Fruit fly (Drosophila melanogaster) whole organism, embryonic: ENCODE measurements around the gene CG4950.
A peak's percentile ranks its signal among the peaks of the same experiment; 100 is the strongest.

Source experiments
- Adf1 ChIP-seq: fragments of 200-800 bp; sonication (Bioruptor generic); IDR thresholded peaks from 2 replicates; pipeline ENCODE4 v1.3.6; 2022; ENCODE audit warnings: missing biosample characterization, missing genetic modification characterization
- Atf6 ChIP-seq: fragments of 200-800 bp; sonication (Bioruptor generic); IDR thresholded peaks from 2 replicates; pipeline ENCODE4 v1.3.6; 2022; ENCODE audit warnings: missing biosample characterization, missing genetic modification characterization
- B-H2 ChIP-seq: fragments of 200-800 bp; sonication (Bioruptor generic); optimal IDR thresholded peaks from 2 replicates; lab custom pipeline; 2018; ENCODE audit warnings: missing biosample characterization, mild to moderate bottlenecking, missing genetic modification characterization
- Blimp-1 ChIP-seq: fragments of 200-800 bp; sonication (Bioruptor generic); optimal IDR thresholded peaks from 3 replicates; lab custom pipeline; 2018; ENCODE audit warnings: missing biosample characterization, missing genetic modification characterization, mild to moderate bottlenecking, moderate library complexity, missing genetic modification reagents
- CG10462 ChIP-seq: fragments of 200-800 bp; sonication (Bioruptor generic); optimal IDR thresholded peaks from 2 replicates; lab custom pipeline; 2016; ENCODE audit warnings: missing biosample characterization, missing genetic modification characterization
- CG11456 ChIP-seq: fragments of 200-800 bp; sonication (Bioruptor generic); IDR thresholded peaks from 3 replicates; pipeline ENCODE4 v1.3.6; 2022; ENCODE audit warnings: missing biosample characterization, missing genetic modification characterization
- CG11695 ChIP-seq: fragments of 200-800 bp; sonication (Bioruptor generic); IDR thresholded peaks from 3 replicates; pipeline ENCODE4 v1.3.6; 2022; ENCODE audit warnings: missing biosample characterization, missing genetic modification characterization
- CG14710 ChIP-seq: fragments of 200-800 bp; sonication (Bioruptor generic); optimal IDR thresholded peaks from 3 replicates; lab custom pipeline; 2019; ENCODE audit warnings: missing biosample characterization, mild to moderate bottlenecking, missing genetic modification characterization, moderate library complexity
- CG15073 ChIP-seq: fragments of 200-800 bp; sonication (Bioruptor generic); optimal IDR thresholded peaks from 2 replicates; lab custom pipeline; 2016; ENCODE audit warnings: missing biosample characterization, missing genetic modification characterization
- CG16813 ChIP-seq: fragments of 200-800 bp; sonication (Bioruptor generic); IDR thresholded peaks from 3 replicates; pipeline ENCODE4 v1.3.6; 2022; ENCODE audit warnings: missing biosample characterization, missing genetic modification characterization; ENCODE audit not compliant: partially characterized antibody
- CG16863 ChIP-seq: fragments of 200-800 bp; sonication (Bioruptor generic); optimal IDR thresholded peaks from 3 replicates; lab custom pipeline; 2016; ENCODE audit warnings: missing biosample characterization, missing genetic modification characterization
- CG2116 ChIP-seq: fragments of 200-800 bp; sonication (Bioruptor generic); optimal IDR thresholded peaks from 3 replicates; lab custom pipeline; 2018; ENCODE audit warnings: missing biosample characterization, mild to moderate bottlenecking, missing genetic modification characterization
- CG2129 ChIP-seq: fragments of 200-800 bp; sonication (Bioruptor generic); IDR thresholded peaks from 2 replicates; pipeline ENCODE4 v1.3.6; 2022; ENCODE audit warnings: missing biosample characterization, missing genetic modification characterization; ENCODE audit not compliant: partially characterized antibody
- CG32532 ChIP-seq: fragments of 200-800 bp; sonication (Bioruptor generic); IDR thresholded peaks from 2 replicates; pipeline ENCODE4 v1.3.6; 2022; ENCODE audit warnings: missing biosample characterization, missing genetic modification characterization
- CG32767 ChIP-seq: fragments of 200-800 bp; sonication (Bioruptor generic); IDR thresholded peaks from 2 replicates; pipeline ENCODE4 v1.3.6; 2022; ENCODE audit warnings: missing biosample characterization, missing genetic modification characterization
- CG4730 ChIP-seq: fragments of 200-800 bp; sonication (Bioruptor generic); IDR thresholded peaks from 2 replicates; pipeline ENCODE4 v1.3.6; 2022; ENCODE audit warnings: missing biosample characterization, missing genetic modification characterization
- CG7963 ChIP-seq: fragments of 200-800 bp; sonication (Bioruptor generic); IDR thresholded peaks from 3 replicates; pipeline ENCODE4 v1.3.6; 2022; ENCODE audit warnings: missing biosample characterization, missing genetic modification characterization; ENCODE audit not compliant: partially characterized antibody
- CG8290 ChIP-seq, 3 experiments: fragments of 200-800 bp; sonication (Bioruptor generic); optimal IDR thresholded peaks; 2 replicates each; lab custom pipeline; 2016 to 2019; ENCODE audit warnings: missing biosample characterization in 3 of 3, missing genetic modification characterization in 3 of 3, mild to moderate bottlenecking in 2 of 3, moderate library complexity in 1 of 3
- CG8765 ChIP-seq: fragments of 200-800 bp; sonication (Bioruptor generic); IDR thresholded peaks from 2 replicates; pipeline ENCODE4 v1.3.6; 2022; ENCODE audit warnings: missing biosample characterization, missing genetic modification characterization
- D19A ChIP-seq: fragments of 200-800 bp; optimal IDR thresholded peaks from 3 replicates; lab custom pipeline; 2019; ENCODE audit warnings: missing biosample characterization, mild to moderate bottlenecking, missing genetic modification characterization, moderate library complexity
- Dip3 ChIP-seq: fragments of 200-800 bp; sonication (Bioruptor generic); optimal IDR thresholded peaks from 3 replicates; lab custom pipeline; 2016; ENCODE audit warnings: missing biosample characterization, missing genetic modification characterization
- Ets65A ChIP-seq: fragments of 200-800 bp; sonication (Bioruptor generic); peaks from one replicate; lab custom pipeline; 2016; ENCODE audit warnings: missing biosample characterization, missing genetic modification characterization
- HLH54F ChIP-seq: fragments of 200-800 bp; sonication (Bioruptor generic); optimal IDR thresholded peaks from 3 replicates; lab custom pipeline; 2016; ENCODE audit warnings: missing biosample characterization, missing genetic modification characterization
- Sox100B ChIP-seq: fragments of 200-800 bp; sonication (Bioruptor generic); optimal IDR thresholded peaks from 3 replicates; lab custom pipeline; 2018; ENCODE audit warnings: missing biosample characterization, mild to moderate bottlenecking, missing genetic modification characterization
- Xbp1 ChIP-seq: fragments of 200-800 bp; sonication (Bioruptor generic); optimal IDR thresholded peaks from 3 replicates; lab custom pipeline; 2016; ENCODE audit warnings: missing biosample characterization, mild to moderate bottlenecking, missing genetic modification characterization
- bbx ChIP-seq: fragments of 200-800 bp; sonication (Bioruptor generic); IDR thresholded peaks from 2 replicates; pipeline ENCODE4 v1.3.6; 2022; ENCODE audit warnings: missing biosample characterization, missing genetic modification characterization; ENCODE audit not compliant: partially characterized antibody
- bsh ChIP-seq, 2 experiments: fragments of 200-800 bp; sonication (Bioruptor generic); optimal IDR thresholded peaks; 2 replicates each; lab custom pipeline; 2017 to 2018; ENCODE audit warnings: mild to moderate bottlenecking in 2 of 2, missing biosample characterization in 2 of 2, missing genetic modification characterization in 2 of 2, moderate library complexity in 1 of 2
- chn ChIP-seq: fragments of 200-800 bp; sonication (Bioruptor generic); optimal IDR thresholded peaks from 2 replicates; lab custom pipeline; 2016; ENCODE audit warnings: missing biosample characterization, missing genetic modification characterization
- emc ChIP-seq: fragments of 200-800 bp; sonication (Bioruptor generic); optimal IDR thresholded peaks from 2 replicates; lab custom pipeline; 2016; ENCODE audit warnings: missing biosample characterization, missing genetic modification characterization
- ftz-f1 ChIP-seq: fragments of 200-800 bp; sonication (Bioruptor generic); optimal IDR thresholded peaks from 2 replicates; lab custom pipeline; 2016; ENCODE audit warnings: missing biosample characterization, missing genetic modification characterization
- gce ChIP-seq: fragments of 200-800 bp; sonication (Bioruptor generic); IDR thresholded peaks from 3 replicates; pipeline ENCODE4 v1.3.6; 2022; ENCODE audit warnings: missing biosample characterization, missing genetic modification characterization
- gsb-n ChIP-seq: fragments of 200-800 bp; sonication (Bioruptor generic); optimal IDR thresholded peaks from 3 replicates; lab custom pipeline; 2018; ENCODE audit warnings: missing biosample characterization, mild to moderate bottlenecking, missing genetic modification characterization
- hth ChIP-seq: fragments of >200 bp; optimal IDR thresholded peaks from 2 replicates; lab custom pipeline; 2017; ENCODE audit warnings: inconsistent platforms
- lbe ChIP-seq: fragments of 200-800 bp; sonication (Bioruptor generic); optimal IDR thresholded peaks from 2 replicates; lab custom pipeline; 2016; ENCODE audit warnings: missing biosample characterization, mild to moderate bottlenecking, missing genetic modification characterization
- lov ChIP-seq, 2 experiments: fragments of 200-800 bp in 1 of 2; fragments of >200 bp in 1 of 2; sonication (Bioruptor generic) in 1 of 2; IDR thresholded peaks in 1 of 2; optimal IDR thresholded peaks in 1 of 2; 2 replicates in 1 of 2; 3 replicates in 1 of 2; pipeline versions ENCODE4 v1.3.6 to Lab custom; 2017 to 2022; ENCODE audit warnings: missing biosample characterization in 1 of 2, missing genetic modification characterization in 1 of 2
- maf-S ChIP-seq: fragments of 200-800 bp; sonication (Bioruptor generic); optimal IDR thresholded peaks from 2 replicates; lab custom pipeline; 2016; ENCODE audit warnings: missing biosample characterization, missing genetic modification characterization
- nerfin-1 ChIP-seq: fragments of 200-800 bp; sonication (Bioruptor generic); optimal IDR thresholded peaks from 3 replicates; lab custom pipeline; 2019; ENCODE audit warnings: missing biosample characterization, mild to moderate bottlenecking, missing genetic modification characterization, moderate library complexity
- nom ChIP-seq: fragments of 200-800 bp; sonication (Bioruptor generic); optimal IDR thresholded peaks from 2 replicates; lab custom pipeline; 2017; ENCODE audit warnings: missing biosample characterization, missing genetic modification characterization, mild to moderate bottlenecking, moderate library complexity, missing genetic modification reagents
- run ChIP-seq: fragments of 200-800 bp; sonication (Bioruptor generic); optimal IDR thresholded peaks from 3 replicates; lab custom pipeline; 2018; ENCODE audit warnings: missing biosample characterization, mild to moderate bottlenecking, missing genetic modification characterization
- sima ChIP-seq: fragments of 200-800 bp; sonication (Bioruptor generic); optimal IDR thresholded peaks from 2 replicates; lab custom pipeline; 2016; ENCODE audit warnings: missing biosample characterization, missing genetic modification characterization
- slbo ChIP-seq: fragments of 200-800 bp; sonication (Bioruptor generic); IDR thresholded peaks from 2 replicates; pipeline ENCODE4 v1.3.6; 2022; ENCODE audit warnings: missing biosample characterization, missing genetic modification characterization
- tgo ChIP-seq: fragments of 200-800 bp; sonication (Bioruptor generic); IDR thresholded peaks from 3 replicates; pipeline ENCODE4 v1.3.6; 2022; ENCODE audit warnings: missing biosample characterization, missing genetic modification characterization
- wdn ChIP-seq: fragments of 200-800 bp; sonication (Bioruptor generic); IDR thresholded peaks from 2 replicates; pipeline ENCODE4 v1.3.6; 2022; ENCODE audit warnings: missing biosample characterization, missing genetic modification characterization
- zfh2 ChIP-seq: fragments of 200-800 bp; sonication (Bioruptor generic); optimal IDR thresholded peaks from 2 replicates; lab custom pipeline; 2016; ENCODE audit warnings: missing biosample characterization, missing genetic modification characterization

CG4950 gene

dm6 chr3L:16268106-16268733 lies at the start of gene CG4950:
Gene CG4950, minus strand, starts transcription at chr3L:16268156.
- no peak for TF ChIP-seq zfh2 (GFP tag; lab: Kevin White, UChicago)
- TF ChIP-seq nom (GFP tag; lab: Kevin White, UChicago) = peak; percentile 15
- TF ChIP-seq gsb-n (tag; lab: Kevin White, UChicago) = no peak
- TF ChIP-seq bsh (GFP tag; optimal IDR thresholded peaks at IDR 0.05; lab: Kevin White, UChicago) = peak in 1 of 2 experiments; percentile 9
- TF ChIP-seq bbx (GFP tag; lab: Robert Waterston, UW) = no peak

dm6 chr3L:16317724-16318123 lies 49.8 kb upstream of the CG4950 start, which contains the start of gene Nplp3:
Gene Nplp3, plus strand, starts transcription at chr3L:16318024.
- no peak for TF ChIP-seq CG2129

dm6 chr3L:16313985-16314384 lies 46.0 kb upstream of the CG4950 start, which contains the start of gene CG13062:
Gene CG13062, plus strand, starts transcription at chr3L:16314285.
- TF ChIP-seq Adf1 (GFP tag; lab: Robert Waterston, UW) (no peak), lov (optimal IDR thresholded peaks at IDR 0.05; lab: Kevin White, UChicago) (no peak), lov (GFP tag; IDR thresholded peaks at IDR 0.05; lab: Robert Waterston, UW) (0 out of 3 replicates have a peak, but pooled peaks have one; percentile 22)

dm6 chr3L:16309972-16310371 lies 42.0 kb upstream of the CG4950 start:
- TF ChIP-seq CG8290 (GFP tag; optimal IDR thresholded peaks at IDR 0.05; lab: Kevin White, UChicago) = no peak
- peak in 1 of 2 experiments; percentile 69 for TF ChIP-seq CG8290 (tag; optimal IDR thresholded peaks at IDR 0.05; lab: Kevin White, UChicago)
- no peak for TF ChIP-seq Sox100B (GFP tag; lab: Kevin White, UChicago)
- no peak for TF ChIP-seq gce (GFP tag; lab: Robert Waterston, UW)
- no peak for TF ChIP-seq D19A (tag; lab: Kevin White, UChicago)
- no peak for TF ChIP-seq lbe (GFP tag; lab: Kevin White, UChicago)
- TF ChIP-seq ftz-f1 (GFP tag; lab: Kevin White, UChicago) = no peak
- no peak for TF ChIP-seq hth (lab: Kevin White, UChicago)
- no peak for TF ChIP-seq CG10462 (GFP tag; lab: Kevin White, UChicago)
- no peak for TF ChIP-seq Xbp1 (GFP tag; lab: Kevin White, UChicago)
- TF ChIP-seq CG8765 (GFP tag; lab: Robert Waterston, UW) = no peak
- TF ChIP-seq tgo (GFP tag; lab: Robert Waterston, UW) = no peak; the same call in 2 of the 3 replicates
- no peak for TF ChIP-seq run (tag; lab: Kevin White, UChicago)
- 0 out of 2 replicates have a peak, but pooled peaks have one; percentile 6 for TF ChIP-seq CG32532 (GFP tag; lab: Robert Waterston, UW)
- peak; percentile 53; the same call in 1 of the 2 replicates for TF ChIP-seq wdn (GFP tag; lab: Robert Waterston, UW)
- TF ChIP-seq Ets65A (GFP tag; lab: Kevin White, UChicago) = no peak
- no peak for TF ChIP-seq CG7963 (GFP tag; lab: Robert Waterston, UW)
- TF ChIP-seq CG15073 (GFP tag; lab: Kevin White, UChicago) = no peak
- TF ChIP-seq Blimp-1 (GFP tag; lab: Kevin White, UChicago) = no peak
- TF ChIP-seq CG11456 (GFP tag; lab: Robert Waterston, UW) = 0 out of 3 replicates have a peak, but pooled peaks have one; percentile 50
- TF ChIP-seq chn (GFP tag; lab: Kevin White, UChicago) = no peak
- peak; percentile 72 for TF ChIP-seq slbo
- no peak for TF ChIP-seq CG11695 (GFP tag; lab: Robert Waterston, UW)
- no peak for TF ChIP-seq HLH54F (GFP tag; lab: Kevin White, UChicago)
- no peak for TF ChIP-seq B-H2 (GFP tag; lab: Kevin White, UChicago)
- no peak for TF ChIP-seq CG2116 (GFP tag; lab: Kevin White, UChicago)
- TF ChIP-seq nerfin-1 = no peak
- no peak for TF ChIP-seq Atf6 (GFP tag; lab: Robert Waterston, UW)
- TF ChIP-seq emc (GFP tag; lab: Kevin White, UChicago) = no peak
- peak; percentile 5 for TF ChIP-seq Dip3 (GFP tag; lab: Kevin White, UChicago)
- TF ChIP-seq CG32767 (GFP tag; lab: Robert Waterston, UW) = no peak
- TF ChIP-seq CG14710 (tag; lab: Kevin White, UChicago) = no peak
- TF ChIP-seq sima = no peak
- TF ChIP-seq maf-S (GFP tag; lab: Kevin White, UChicago) = no peak
- no peak for TF ChIP-seq CG16863 (GFP tag; lab: Kevin White, UChicago)
- no peak for TF ChIP-seq CG4730 (GFP tag; lab: Robert Waterston, UW)
- TF ChIP-seq CG16813 = no peak
